Worm (Caenorhabditis elegans): Measurements from ENCODE around the gene ZC190.10.

ZC190.10 gene

ce11 chrV:8686764-8687163 is 9.4 kb downstream of the ZC190.10 start, which contains the start of gene ZC190.7:
TSS of gene ZC190.7 (minus strand) at chrV:8686864.
- no peak for TF ChIP-seq aly-2 (tag; optimal IDR thresholded peaks at IDR 0.05)

ce11 chrV:8683787-8684186 is 12.3 kb downstream of the ZC190.10 start:
- TF ChIP-seq elt-1 (tag; optimal IDR thresholded peaks at IDR 0.05) (no peak), F13H6.1 (tag; optimal IDR thresholded peaks at IDR 0.05) (no peak), dmd-4 (tag; optimal IDR thresholded peaks at IDR 0.05) (no peak), gmeb-1 (tag; optimal IDR thresholded peaks at IDR 0.05) (no peak), nhr-23 (tag; optimal IDR thresholded peaks at IDR 0.05) (no peak), skn-1 (tag; optimal IDR thresholded peaks at IDR 0.05) (no peak), ztf-1 (GFP tag; conservative IDR thresholded peaks at IDR 0.05) (no peak), ceh-82 (tag; optimal IDR thresholded peaks at IDR 0.05) (no peak), sem-4 (tag; optimal IDR thresholded peaks at IDR 0.05) (no peak), mbf-1 (tag; optimal IDR thresholded peaks at IDR 0.05) (no peak), R02D3.7 (tag; optimal IDR thresholded peaks at IDR 0.05) (no peak), nhr-6 (tag; optimal IDR thresholded peaks at IDR 0.05) (no peak), ZK546.5 (tag; optimal IDR thresholded peaks at IDR 0.05) (no peak), nhr-11 (tag; optimal IDR thresholded peaks at IDR 0.05) (no peak), nhr-12 (tag; optimal IDR thresholded peaks at IDR 0.05) (no peak), nhr-10 (tag; optimal IDR thresholded peaks at IDR 0.05) (no peak), crh-2 (tag; optimal IDR thresholded peaks at IDR 0.05) (no peak), mab-5 (tag; optimal IDR thresholded peaks at IDR 0.05) (no peak)

- TF ChIP-seq nhr-129 (tag; optimal IDR thresholded peaks at IDR 0.05), result no peak
- peak; percentile 15 for TF ChIP-seq fos-1 (tag; optimal IDR thresholded peaks at IDR 0.05)
- TF ChIP-seq blmp-1 (tag; optimal IDR thresholded peaks at IDR 0.05; ENCODE audit: insufficient read depth), result no peak
- TF ChIP-seq ceh-82 (tag; optimal IDR thresholded peaks at IDR 0.05), result no peak
- TF ChIP-seq unc-62 (GFP tag; optimal IDR thresholded peaks at IDR 0.05), result no peak
These were observed 13.4 kb downstream of the ZC190.10 start, which contains the start of gene cln-3.3 for ce11 chrV:8682719-8683118. TSS of gene cln-3.3 (plus strand) at chrV:8683052.

ce11 chrV:8681050-8681449 is 15.1 kb downstream of the ZC190.10 start, which contains the start of gene ZC190.2:
TSS of gene ZC190.2 (plus strand) at chrV:8681350.
- TF ChIP-seq F13H6.1 (tag; optimal IDR thresholded peaks at IDR 0.05), result no peak
- TF ChIP-seq unc-55 (GFP tag; optimal IDR thresholded peaks at IDR 0.05), result no peak
- no peak for TF ChIP-seq egl-27 (tag; optimal IDR thresholded peaks at IDR 0.05)
- no peak for TF ChIP-seq skn-1 (tag; optimal IDR thresholded peaks at IDR 0.05)
- no peak for TF ChIP-seq lin-39 (tag; optimal IDR thresholded peaks at IDR 0.05)
- no peak for TF ChIP-seq ama-1 (optimal IDR thresholded peaks at IDR 0.05)
- no peak for TF ChIP-seq Y55F3AM.14 (GFP tag; optimal IDR thresholded peaks at IDR 0.05)
- TF ChIP-seq ztf-4 (tag; optimal IDR thresholded peaks at IDR 0.05), result no peak
- TF ChIP-seq nhr-129 (tag; optimal IDR thresholded peaks at IDR 0.05), result no peak
- TF ChIP-seq lsy-2 (tag; optimal IDR thresholded peaks at IDR 0.05), result no peak
- no peak for TF ChIP-seq mab-5 (tag; optimal IDR thresholded peaks at IDR 0.05)
- TF ChIP-seq mbf-1 (tag; optimal IDR thresholded peaks at IDR 0.05), result no peak
- no peak for TF ChIP-seq nhr-11 (tag; optimal IDR thresholded peaks at IDR 0.05)
- TF ChIP-seq nhr-12 (tag; optimal IDR thresholded peaks at IDR 0.05), result no peak
- no peak for TF ChIP-seq elt-3 (tag; optimal IDR thresholded peaks at IDR 0.05)
- no peak for TF ChIP-seq ceh-82 (tag; optimal IDR thresholded peaks at IDR 0.05)

DNA sequence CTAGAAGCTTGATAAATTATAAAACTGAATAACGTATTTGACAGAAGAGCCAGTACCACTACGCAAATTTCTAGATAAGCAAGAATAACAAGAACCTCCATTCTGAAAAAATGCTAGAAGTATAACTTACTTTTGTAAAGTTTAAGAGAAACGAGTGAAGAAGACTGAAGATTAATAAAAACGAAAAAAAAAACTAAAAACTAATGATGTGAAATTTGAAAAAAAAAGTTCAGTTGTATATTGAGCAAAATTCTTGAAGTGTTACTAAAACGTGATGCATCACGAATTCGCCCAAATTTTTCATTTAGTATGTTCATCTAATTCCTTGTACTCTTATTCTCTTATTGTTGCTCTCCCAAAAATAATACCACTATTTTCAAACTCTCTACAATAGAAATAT is 18.9 kb downstream of the ZC190.10 start, which contains the start of gene ZC190.6:
ZC190.6 (minus strand) TSS at position 101 of the 400 bp plus-strand sequence.
- TF ChIP-seq lin-39 (tag; optimal IDR thresholded peaks at IDR 0.05) (no peak), unc-62 (GFP tag; optimal IDR thresholded peaks at IDR 0.05) (no peak), ceh-16 (tag; optimal IDR thresholded peaks at IDR 0.05) (no peak), dmd-4 (tag; optimal IDR thresholded peaks at IDR 0.05) (no peak), alr-1 (tag; optimal IDR thresholded peaks at IDR 0.05) (no peak), sem-4 (tag; optimal IDR thresholded peaks at IDR 0.05) (no peak), crh-2 (tag; optimal IDR thresholded peaks at IDR 0.05) (no peak), R02D3.7 (tag; optimal IDR thresholded peaks at IDR 0.05) (no peak), peb-1 (tag; optimal IDR thresholded peaks at IDR 0.05) (no peak), nhr-12 (tag; optimal IDR thresholded peaks at IDR 0.05) (no peak), nhr-25 (tag; optimal IDR thresholded peaks at IDR 0.05) (no peak)
